Fruit fly (Drosophila melanogaster) whole organism, embryonic: Measurements from ENCODE around the gene CG5892.

ENCODE experiments used
- Asciz ChIP-seq: fragments of 200-800 bp; sonication (Bioruptor generic); optimal IDR thresholded peaks from 2 replicates; lab custom pipeline; 2017; ENCODE audit warnings: missing biosample characterization, mild to moderate bottlenecking, missing genetic modification characterization, missing genetic modification reagents
- B-H2 ChIP-seq: fragments of 200-800 bp; sonication (Bioruptor generic); optimal IDR thresholded peaks from 2 replicates; lab custom pipeline; 2018; ENCODE audit warnings: missing biosample characterization, mild to moderate bottlenecking, missing genetic modification characterization
- Bgb ChIP-seq: fragments of 200-800 bp; sonication (Bioruptor generic); IDR thresholded peaks from 2 replicates; pipeline ENCODE4 v1.3.6; 2022; ENCODE audit warnings: missing biosample characterization, missing genetic modification characterization; ENCODE audit not compliant: partially characterized antibody
- C15 ChIP-seq: fragments of 200-800 bp; sonication (Bioruptor generic); IDR thresholded peaks from 3 replicates; pipeline ENCODE4 v1.3.6; 2022; ENCODE audit warnings: missing biosample characterization, missing genetic modification characterization
- CG10366 ChIP-seq: fragments of 200-800 bp; sonication (Bioruptor generic); IDR thresholded peaks from 2 replicates; pipeline ENCODE4 v1.3.6; 2022; ENCODE audit warnings: missing biosample characterization, missing genetic modification characterization
- CG10959 ChIP-seq: fragments of 200-800 bp; sonication (Bioruptor generic); IDR thresholded peaks from 2 replicates; pipeline ENCODE4 v1.3.6; 2022; ENCODE audit warnings: missing biosample characterization, missing genetic modification characterization
- CG11456 ChIP-seq: fragments of 200-800 bp; sonication (Bioruptor generic); IDR thresholded peaks from 3 replicates; pipeline ENCODE4 v1.3.6; 2022; ENCODE audit warnings: missing biosample characterization, missing genetic modification characterization
- CG11723 ChIP-seq: fragments of 200-800 bp; sonication (Bioruptor generic); optimal IDR thresholded peaks from 2 replicates; lab custom pipeline; 2017; ENCODE audit warnings: missing biosample characterization, mild to moderate bottlenecking, missing genetic modification characterization
- CG14050 ChIP-seq: fragments of 200-800 bp; sonication (Bioruptor generic); IDR thresholded peaks from 3 replicates; pipeline ENCODE4 v1.3.6; 2022; ENCODE audit warnings: missing biosample characterization, missing genetic modification characterization
- CG14667 ChIP-seq: fragments of 200-800 bp; sonication (Bioruptor generic); IDR thresholded peaks from 2 replicates; pipeline ENCODE4 v1.3.6; 2022; ENCODE audit warnings: missing biosample characterization, missing genetic modification characterization
- CG15269 ChIP-seq: fragments of 200-800 bp; sonication (Bioruptor generic); optimal IDR thresholded peaks from 2 replicates; lab custom pipeline; 2018; ENCODE audit warnings: missing biosample characterization, mild to moderate bottlenecking, missing genetic modification characterization, moderate library complexity
- CG1529 ChIP-seq: fragments of 200-800 bp; sonication (Bioruptor generic); optimal IDR thresholded peaks from 3 replicates; lab custom pipeline; 2018; ENCODE audit warnings: missing biosample characterization, missing genetic modification characterization
- CG17829 ChIP-seq: fragments of 200-800 bp; optimal IDR thresholded peaks from 2 replicates; lab custom pipeline; 2019; ENCODE audit warnings: missing biosample characterization, mild to moderate bottlenecking, missing genetic modification characterization, moderate library complexity
- CG2875 ChIP-seq: fragments of 200-800 bp; sonication (Bioruptor generic); optimal IDR thresholded peaks from 2 replicates; lab custom pipeline; 2017; ENCODE audit warnings: missing biosample characterization, mild to moderate bottlenecking, missing genetic modification characterization, missing genetic modification reagents
- CG31365 ChIP-seq: fragments of 200-800 bp; sonication (Bioruptor generic); optimal IDR thresholded peaks from 2 replicates; lab custom pipeline; 2018; ENCODE audit warnings: missing biosample characterization, mild to moderate bottlenecking, missing genetic modification characterization
- CG3163 ChIP-seq: fragments of 200-800 bp; sonication (Bioruptor generic); optimal IDR thresholded peaks from 3 replicates; lab custom pipeline; 2016; ENCODE audit warnings: missing biosample characterization, missing genetic modification characterization
- CG3281 ChIP-seq: fragments of 200-800 bp; sonication (Bioruptor generic); optimal IDR thresholded peaks from 3 replicates; lab custom pipeline; 2017; ENCODE audit warnings: missing biosample characterization, mild to moderate bottlenecking, missing genetic modification characterization
- CG33213 ChIP-seq: fragments of 200-800 bp; sonication (Bioruptor generic); optimal IDR thresholded peaks from 3 replicates; lab custom pipeline; 2016; ENCODE audit warnings: missing biosample characterization, missing genetic modification characterization
- CG34224 ChIP-seq: fragments of 200-800 bp; sonication (Bioruptor generic); IDR thresholded peaks from 3 replicates; pipeline ENCODE4 v1.3.6; 2022; ENCODE audit warnings: missing biosample characterization, missing genetic modification characterization; ENCODE audit not compliant: partially characterized antibody
- CG4360 ChIP-seq: fragments of 200-800 bp; sonication (Bioruptor generic); IDR thresholded peaks from 2 replicates; pipeline ENCODE4 v1.3.6; 2022; ENCODE audit warnings: missing biosample characterization, missing genetic modification characterization
- CG4730 ChIP-seq: fragments of 200-800 bp; sonication (Bioruptor generic); IDR thresholded peaks from 2 replicates; pipeline ENCODE4 v1.3.6; 2022; ENCODE audit warnings: missing biosample characterization, missing genetic modification characterization
- CG6854 ChIP-seq: fragments of 200-800 bp; sonication (Bioruptor generic); optimal IDR thresholded peaks from 3 replicates; lab custom pipeline; 2017; ENCODE audit warnings: missing biosample characterization, mild to moderate bottlenecking, missing genetic modification characterization
- CG8924 ChIP-seq: fragments of 200-800 bp; optimal IDR thresholded peaks from 3 replicates; lab custom pipeline; 2019; ENCODE audit warnings: missing biosample characterization, mild to moderate bottlenecking, missing genetic modification characterization, moderate library complexity
- CG9932 ChIP-seq: fragments of 200-800 bp; sonication (Bioruptor generic); IDR thresholded peaks from 2 replicates; pipeline ENCODE4 v1.3.6; 2022; ENCODE audit warnings: missing biosample characterization, missing genetic modification characterization
- Dip3 ChIP-seq: fragments of 200-800 bp; sonication (Bioruptor generic); optimal IDR thresholded peaks from 3 replicates; lab custom pipeline; 2016; ENCODE audit warnings: missing biosample characterization, missing genetic modification characterization
- H15 ChIP-seq: fragments of 200-800 bp; sonication (Bioruptor generic); IDR thresholded peaks from 3 replicates; pipeline ENCODE4 v1.3.6; 2022; ENCODE audit warnings: missing biosample characterization, missing genetic modification characterization
- Hand ChIP-seq: fragments of 200-800 bp; sonication (Bioruptor generic); optimal IDR thresholded peaks from 2 replicates; lab custom pipeline; 2017; ENCODE audit warnings: mild to moderate bottlenecking, missing biosample characterization, missing genetic modification reagents, missing genetic modification characterization
- Lhr ChIP-seq: fragments of 200-800 bp; sonication (Bioruptor generic); optimal IDR thresholded peaks from 3 replicates; lab custom pipeline; 2017; ENCODE audit warnings: mild to moderate bottlenecking, missing biosample characterization, missing genetic modification reagents, missing genetic modification characterization
- MTF-1 ChIP-seq: fragments of 200-800 bp; sonication (Bioruptor generic); optimal IDR thresholded peaks from 2 replicates; lab custom pipeline; 2018; ENCODE audit warnings: missing biosample characterization, mild to moderate bottlenecking, missing genetic modification characterization, borderline replicate concordance
- Neu2 ChIP-seq: fragments of 200-800 bp; sonication (Bioruptor generic); optimal IDR thresholded peaks from 3 replicates; lab custom pipeline; 2016; ENCODE audit warnings: missing biosample characterization, missing genetic modification characterization, borderline replicate concordance
- Opbp ChIP-seq: fragments of 200-800 bp; sonication (Bioruptor generic); IDR thresholded peaks from 3 replicates; pipeline ENCODE4 v1.3.6; 2022; ENCODE audit warnings: missing biosample characterization, missing genetic modification characterization; ENCODE audit not compliant: partially characterized antibody
- Pdp1 ChIP-seq, 2 experiments: fragments of 200-800 bp; sonication (Bioruptor generic); optimal IDR thresholded peaks; 3 replicates each; lab custom pipeline; 2016; ENCODE audit warnings: missing biosample characterization in 2 of 2, missing genetic modification characterization in 2 of 2, mild to moderate bottlenecking in 1 of 2, moderate library complexity in 1 of 2
- Ravus ChIP-seq: fragments of 200-800 bp; sonication (Bioruptor generic); IDR thresholded peaks from 2 replicates; pipeline ENCODE4 v1.3.6; 2022; ENCODE audit warnings: missing biosample characterization, missing genetic modification characterization
- Sry-β ChIP-seq: fragments of 200-800 bp; sonication (Bioruptor generic); optimal IDR thresholded peaks from 2 replicates; lab custom pipeline; 2018; ENCODE audit warnings: missing biosample characterization, mild to moderate bottlenecking, missing genetic modification characterization, moderate library complexity
- Vsx1 ChIP-seq: fragments of 200-800 bp; sonication (Bioruptor generic); optimal IDR thresholded peaks from 2 replicates; lab custom pipeline; 2017; ENCODE audit warnings: missing biosample characterization, mild to moderate bottlenecking, missing genetic modification characterization, missing genetic modification reagents
- aop ChIP-seq: fragments of 200-800 bp; sonication (Bioruptor generic); IDR thresholded peaks from 2 replicates; pipeline ENCODE4 v1.3.6; 2022; ENCODE audit warnings: missing biosample characterization, missing genetic modification characterization
- bowl ChIP-seq: fragments of 200-800 bp; sonication (Bioruptor generic); IDR thresholded peaks from 2 replicates; pipeline ENCODE4 v1.3.6; 2022; ENCODE audit warnings: missing biosample characterization, missing genetic modification characterization
- hbn ChIP-seq: fragments of 200-800 bp; sonication (Bioruptor generic); IDR thresholded peaks from 2 replicates; pipeline ENCODE4 v1.3.6; 2022; ENCODE audit warnings: missing biosample characterization, missing genetic modification characterization; ENCODE audit not compliant: partially characterized antibody
- hkb ChIP-seq, 2 experiments: fragments of 200-800 bp in 1 of 2; fragments of >200 bp in 1 of 2; sonication (Bioruptor generic) in 1 of 2; IDR thresholded peaks in 1 of 2; optimal IDR thresholded peaks in 1 of 2; 2 replicates each; pipeline versions ENCODE4 v1.3.6 to Lab custom; 2017 to 2022; ENCODE audit warnings: missing biosample characterization in 1 of 2, missing genetic modification characterization in 1 of 2
- lbe ChIP-seq: fragments of 200-800 bp; sonication (Bioruptor generic); optimal IDR thresholded peaks from 2 replicates; lab custom pipeline; 2016; ENCODE audit warnings: missing biosample characterization, mild to moderate bottlenecking, missing genetic modification characterization
- nmo ChIP-seq: fragments of 200-800 bp; sonication (Bioruptor generic); optimal IDR thresholded peaks from 2 replicates; lab custom pipeline; 2018; ENCODE audit warnings: missing biosample characterization, mild to moderate bottlenecking, missing genetic modification characterization, moderate library complexity
- nom ChIP-seq: fragments of 200-800 bp; sonication (Bioruptor generic); optimal IDR thresholded peaks from 2 replicates; lab custom pipeline; 2017; ENCODE audit warnings: missing biosample characterization, missing genetic modification characterization, mild to moderate bottlenecking, moderate library complexity, missing genetic modification reagents
- pita ChIP-seq: fragments of 200-800 bp; sonication (Bioruptor generic); optimal IDR thresholded peaks from 2 replicates; lab custom pipeline; 2017; ENCODE audit warnings: missing biosample characterization, mild to moderate bottlenecking, missing genetic modification characterization
- seq ChIP-seq: fragments of 200-800 bp; sonication (Bioruptor generic); IDR thresholded peaks from 2 replicates; pipeline ENCODE4 v1.3.6; 2022; ENCODE audit warnings: missing biosample characterization, missing genetic modification characterization
- ssp ChIP-seq: fragments of 200-800 bp; sonication (Bioruptor generic); IDR thresholded peaks from 2 replicates; pipeline ENCODE4 v1.3.6; 2022; ENCODE audit warnings: missing biosample characterization, missing genetic modification characterization
- stwl ChIP-seq: fragments of 200-800 bp; sonication (Bioruptor generic); optimal IDR thresholded peaks from 3 replicates; lab custom pipeline; 2018; ENCODE audit warnings: missing biosample characterization, mild to moderate bottlenecking, missing genetic modification characterization, moderate library complexity
- tin ChIP-seq: fragments of 200-800 bp; sonication (Bioruptor generic); optimal IDR thresholded peaks from 3 replicates; lab custom pipeline; 2016; ENCODE audit warnings: missing biosample characterization, missing genetic modification characterization
- tx ChIP-seq: fragments of 200-800 bp; sonication (Bioruptor generic); optimal IDR thresholded peaks from 2 replicates; lab custom pipeline; 2016; ENCODE audit warnings: missing biosample characterization, missing genetic modification characterization

CG5892 gene

dm6 chr3R:21204500-21205167 lies 37.8 kb upstream of the CG5892 start (continued):
- TF ChIP-seq Ravus (GFP tag; lab: Robert Waterston, UW): no peak
- no peak for TF ChIP-seq Opbp (GFP tag; lab: Robert Waterston, UW)
- TF ChIP-seq CG11723: peak; percentile 55
- no peak for TF ChIP-seq Neu2 (GFP tag; lab: Kevin White, UChicago)
- TF ChIP-seq CG4730 (GFP tag; lab: Robert Waterston, UW): peak; percentile 45; the same call in 1 of the 2 replicates
- no peak; the same call in 2 of the 3 replicates for TF ChIP-seq CG34224 (GFP tag; lab: Robert Waterston, UW)
- peak; percentile 58; the same call in 1 of the 2 replicates for TF ChIP-seq Bgb (GFP tag; lab: Robert Waterston, UW)
- peak; percentile 75 for TF ChIP-seq Lhr (GFP tag; lab: Kevin White, UChicago)
- no peak for TF ChIP-seq pita
- TF ChIP-seq CG10959: peak; percentile 47; the same call in 1 of the 2 replicates
- TF ChIP-seq aop: no peak
- TF ChIP-seq CG2875: peak; percentile 78
- peak; percentile 29 for TF ChIP-seq Sry-β (GFP tag; lab: Kevin White, UChicago)
- TF ChIP-seq CG1529 (GFP tag; lab: Kevin White, UChicago): peak; percentile 91
- no peak for TF ChIP-seq stwl (tag; lab: Kevin White, UChicago)
- no peak for TF ChIP-seq CG11456 (GFP tag; lab: Robert Waterston, UW)
- TF ChIP-seq nom: peak; percentile 9
- 0 out of 2 replicates have a peak, but pooled peaks have one; percentile 16 for TF ChIP-seq CG9932 (GFP tag; lab: Robert Waterston, UW)
- TF ChIP-seq CG31365 (tag; lab: Kevin White, UChicago): peak; percentile 72
- TF ChIP-seq tx: peak; percentile 78
- TF ChIP-seq CG10366 (GFP tag; lab: Robert Waterston, UW): peak; percentile 74
- TF ChIP-seq tin: peak; percentile 72
- TF ChIP-seq bowl: no peak
- peak; percentile 51; the same call in 1 of the 2 replicates for TF ChIP-seq CG14667 (GFP tag; lab: Robert Waterston, UW)
- TF ChIP-seq MTF-1 (GFP tag; lab: Kevin White, UChicago): no peak
- TF ChIP-seq Vsx1 (GFP tag; lab: Kevin White, UChicago): peak; percentile 76
- TF ChIP-seq B-H2 (GFP tag; lab: Kevin White, UChicago): no peak
- TF ChIP-seq CG3281 (GFP tag; lab: Kevin White, UChicago): peak; percentile 67
- TF ChIP-seq hbn (GFP tag; lab: Robert Waterston, UW): no peak
- TF ChIP-seq CG17829 (tag; lab: Kevin White, UChicago): peak; percentile 89
- TF ChIP-seq CG3163 (GFP tag; lab: Kevin White, UChicago): peak; percentile 91
- peak; percentile 72 for TF ChIP-seq CG33213
- TF ChIP-seq Dip3 (GFP tag; lab: Kevin White, UChicago): peak; percentile 41
- TF ChIP-seq lbe: no peak
- TF ChIP-seq Pdp1 (GFP tag; optimal IDR thresholded peaks at IDR 0.05; lab: Kevin White, UChicago): peak; percentile 81 to 88
- TF ChIP-seq hkb (optimal IDR thresholded peaks at IDR 0.05; lab: Kevin White, UChicago): no peak
- peak; percentile 80 for TF ChIP-seq hkb (GFP tag; IDR thresholded peaks at IDR 0.05; lab: Robert Waterston, UW)
- TF ChIP-seq CG4360 (GFP tag; lab: Robert Waterston, UW): no peak
- peak; percentile 40 for TF ChIP-seq CG6854
- peak; percentile 59; the same call in 1 of the 2 replicates for TF ChIP-seq seq
- TF ChIP-seq Hand: peak; percentile 45
- TF ChIP-seq ssp (GFP tag; lab: Robert Waterston, UW): peak; percentile 67
- TF ChIP-seq CG8924: peak; percentile 90
- TF ChIP-seq CG15269: peak; percentile 81
- TF ChIP-seq Asciz (GFP tag; lab: Kevin White, UChicago): peak; percentile 86
- TF ChIP-seq C15 (GFP tag; lab: Robert Waterston, UW): no peak
- peak; percentile 55; the same call in 2 of the 3 replicates for TF ChIP-seq CG14050 (GFP tag; lab: Robert Waterston, UW)
- TF ChIP-seq H15 (GFP tag; lab: Robert Waterston, UW): peak; percentile 77
- peak; percentile 94 for TF ChIP-seq nmo (GFP tag; lab: Kevin White, UChicago)
